Fruit fly (Drosophila melanogaster): ENCODE data around the gene CG4502.

The CG4502 gene

DNA sequence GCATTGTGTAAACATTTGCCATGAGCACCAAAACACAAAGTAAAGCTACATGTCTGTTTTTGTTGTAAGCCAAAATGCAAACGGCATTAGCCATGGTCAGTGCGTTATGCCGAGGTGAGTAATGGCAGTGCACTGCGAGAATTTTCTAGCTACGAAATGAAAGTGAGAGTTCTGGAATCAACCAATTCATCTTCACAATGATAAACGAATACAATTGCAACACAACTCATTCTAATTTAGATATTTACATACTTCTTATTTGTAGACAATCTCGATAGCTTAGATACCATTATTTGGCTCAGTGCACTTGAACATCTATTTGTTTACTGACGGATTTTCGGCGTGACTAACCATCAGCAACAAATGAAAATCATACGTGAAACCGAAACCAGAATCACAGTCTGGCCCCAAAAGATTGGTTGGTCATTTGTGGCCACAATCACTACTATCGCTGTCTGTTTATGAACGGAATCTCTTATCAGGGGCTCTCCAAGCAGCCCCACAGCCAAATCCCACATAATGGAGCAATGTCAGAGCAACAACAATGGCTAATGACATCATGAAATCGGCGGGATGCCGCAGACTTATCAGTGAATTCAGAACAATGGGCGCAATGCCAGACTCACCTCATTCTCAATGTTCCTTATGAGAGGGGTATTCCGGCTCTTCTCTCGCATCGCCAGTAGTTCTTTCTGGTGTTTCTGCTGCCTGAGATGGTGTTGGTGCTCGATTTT, 49.0 kb downstream of the CG4502 start (continued):
- TF ChIP-seq zfh2 (GFP tag; optimal IDR thresholded peaks at IDR 0.05), result no peak
- TF ChIP-seq CG11504 (tag; optimal IDR thresholded peaks at IDR 0.05), result peak; percentile 63
- TF ChIP-seq CG33557 (GFP tag; optimal IDR thresholded peaks at IDR 0.05), result no peak
- TF ChIP-seq CG11398 (GFP tag; optimal IDR thresholded peaks at IDR 0.05), result no peak
- no peak; the same call in 1 of the 2 replicates for TF ChIP-seq vvl (GFP tag; IDR thresholded peaks at IDR 0.05)
- TF ChIP-seq Atf3 (GFP tag; optimal IDR thresholded peaks at IDR 0.05), result no peak
- peak; percentile 9; the same call in 1 of the 2 replicates for TF ChIP-seq lmd (GFP tag; IDR thresholded peaks at IDR 0.05)
- no peak for TF ChIP-seq salm (tag; optimal IDR thresholded peaks at IDR 0.05)
- no peak for TF ChIP-seq trem (tag; optimal IDR thresholded peaks at IDR 0.05)
- TF ChIP-seq Aef1 (GFP tag; IDR thresholded peaks at IDR 0.05), result peak; percentile 24; the same call in 1 of the 3 replicates
- no peak for TF ChIP-seq nerfin-2 (GFP tag; IDR thresholded peaks at IDR 0.05; ENCODE audit: partially characterized antibody)
- no peak for TF ChIP-seq pzg (GFP tag; optimal IDR thresholded peaks at IDR 0.05)
- no peak for TF ChIP-seq CG2875 (GFP tag; optimal IDR thresholded peaks at IDR 0.05)
- peak; percentile 54; the same call in 1 of the 2 replicates for TF ChIP-seq Ada2b (GFP tag; IDR thresholded peaks at IDR 0.05)
- TF ChIP-seq fd64A (GFP tag; optimal IDR thresholded peaks at IDR 0.05), result no peak
- TF ChIP-seq CG12391 (tag; optimal IDR thresholded peaks at IDR 0.05), result peak; percentile 49
- no peak for TF ChIP-seq B-H2 (GFP tag; optimal IDR thresholded peaks at IDR 0.05)
- TF ChIP-seq CG7556 (GFP tag; optimal IDR thresholded peaks at IDR 0.05), result no peak
- no peak for TF ChIP-seq scrt (GFP tag; optimal IDR thresholded peaks at IDR 0.05)
- TF ChIP-seq CG16815 (GFP tag; optimal IDR thresholded peaks at IDR 0.05), result no peak
- TF ChIP-seq sisA (GFP tag; IDR thresholded peaks at IDR 0.05), result no peak
- TF ChIP-seq Lpt (GFP tag; optimal IDR thresholded peaks at IDR 0.05), result no peak
- TF ChIP-seq Elba2 (GFP tag; optimal IDR thresholded peaks at IDR 0.05), result no peak
- no peak for TF ChIP-seq CG7745 (tag; optimal IDR thresholded peaks at IDR 0.05)
- TF ChIP-seq CG4424 (GFP tag; optimal IDR thresholded peaks at IDR 0.05), result peak; percentile 21
- no peak for TF ChIP-seq CG17829 (tag; optimal IDR thresholded peaks at IDR 0.05)
- peak; percentile 13 for TF ChIP-seq CG1647 (GFP tag; optimal IDR thresholded peaks at IDR 0.05)
- TF ChIP-seq CG2889 (GFP tag; IDR thresholded peaks at IDR 0.05), result no peak
- no peak for TF ChIP-seq btn (GFP tag; optimal IDR thresholded peaks at IDR 0.05)
- peak; percentile 44 for TF ChIP-seq CG12769 (tag; optimal IDR thresholded peaks at IDR 0.05)
- TF ChIP-seq CG11085 (GFP tag; IDR thresholded peaks at IDR 0.05), result no peak
- TF ChIP-seq ara (GFP tag; IDR thresholded peaks at IDR 0.05), result peak; percentile 64; the same call in 1 of the 2 replicates
- peak; percentile 25 for TF ChIP-seq jumu (GFP tag; optimal IDR thresholded peaks at IDR 0.05)
- TF ChIP-seq chinmo (GFP tag; IDR thresholded peaks at IDR 0.05; ENCODE audit: partially characterized antibody), result no peak
- TF ChIP-seq CG10959 (GFP tag; IDR thresholded peaks at IDR 0.05), result no peak
- no peak for TF ChIP-seq Rx (GFP tag; IDR thresholded peaks at IDR 0.05)
- no peak for TF ChIP-seq CG13775 (GFP tag; optimal IDR thresholded peaks at IDR 0.05)
- no peak for TF ChIP-seq crol (GFP tag; IDR thresholded peaks at IDR 0.05)
- peak; percentile 12 for TF ChIP-seq Hmr (GFP tag; optimal IDR thresholded peaks at IDR 0.05)
- peak; percentile 31 for TF ChIP-seq crc (GFP tag; optimal IDR thresholded peaks at IDR 0.05)
- peak; percentile 6 for TF ChIP-seq CG8388 (GFP tag; optimal IDR thresholded peaks at IDR 0.05)
- TF ChIP-seq Sry-β (GFP tag; optimal IDR thresholded peaks at IDR 0.05), result no peak
- TF ChIP-seq bowl (GFP tag; IDR thresholded peaks at IDR 0.05), result no peak
- TF ChIP-seq CG13424 (tag; optimal IDR thresholded peaks at IDR 0.05), result no peak
- TF ChIP-seq CG11560 (tag; IDR thresholded peaks at IDR 0.05), result no peak
- peak; percentile 28 for TF ChIP-seq CG15514 (GFP tag; optimal IDR thresholded peaks at IDR 0.05)
- no peak for TF ChIP-seq CG10267 (tag; optimal IDR thresholded peaks at IDR 0.05)
- TF ChIP-seq CG3995 (GFP tag; optimal IDR thresholded peaks at IDR 0.05), result no peak
- no peak for TF ChIP-seq Deaf1 (tag; optimal IDR thresholded peaks at IDR 0.05)
- TF ChIP-seq CG4360 (GFP tag; IDR thresholded peaks at IDR 0.05), result 0 out of 2 replicates have a peak, but pooled peaks have one; percentile 12
